Fruit fly (Drosophila melanogaster): ENCODE measurements around the gene Daxx.

The Daxx gene

dm6 chr2L:6473076-6474037 lies 7.4 kb upstream of the Daxx start, which contains the start of gene mmy (continued):
- TF ChIP-seq trem (tag; optimal IDR thresholded peaks at IDR 0.05), result peak; percentile 38
- TF ChIP-seq CG9215 (GFP tag; IDR thresholded peaks at IDR 0.05), result 0 out of 2 replicates have a peak, but pooled peaks have one; percentile 5
- TF ChIP-seq CG11560 (tag; IDR thresholded peaks at IDR 0.05), result no peak
- TF ChIP-seq slp2 (GFP tag; optimal IDR thresholded peaks at IDR 0.05), result no peak
- TF ChIP-seq lola (GFP tag; optimal IDR thresholded peaks at IDR 0.05), result peak in 1 of 3 experiments; percentile 37
- TF ChIP-seq z (GFP tag; IDR thresholded peaks at IDR 0.05), result peak; percentile 75
- TF ChIP-seq Mes4 (GFP tag; optimal IDR thresholded peaks at IDR 0.05), result peak; percentile 53
- no peak for TF ChIP-seq CG11456 (GFP tag; IDR thresholded peaks at IDR 0.05)
- peak; percentile 69 for TF ChIP-seq HmgD (GFP tag; optimal IDR thresholded peaks at IDR 0.05)
- no peak; the same call in 1 of the 2 replicates for TF ChIP-seq E2f1 (GFP tag; IDR thresholded peaks at IDR 0.05)
- TF ChIP-seq Atf3 (GFP tag; optimal IDR thresholded peaks at IDR 0.05), result no peak
- peak; percentile 53 for TF ChIP-seq CG33213 (GFP tag; optimal IDR thresholded peaks at IDR 0.05)
- TF ChIP-seq Lpt (GFP tag; optimal IDR thresholded peaks at IDR 0.05), result no peak
- TF ChIP-seq oc (tag; optimal IDR thresholded peaks at IDR 0.05), result peak; percentile 7
- peak; percentile 56 for TF ChIP-seq Hand (GFP tag; optimal IDR thresholded peaks at IDR 0.05)
- TF ChIP-seq CG18011 (GFP tag; optimal IDR thresholded peaks at IDR 0.05), result no peak
- TF ChIP-seq CG16779 (GFP tag; IDR thresholded peaks at IDR 0.05), result no peak
- TF ChIP-seq bbx (GFP tag; IDR thresholded peaks at IDR 0.05; ENCODE audit: partially characterized antibody), result no peak; the same call in 1 of the 2 replicates
- TF ChIP-seq CG31441 (GFP tag; IDR thresholded peaks at IDR 0.05), result peak; percentile 66
- TF ChIP-seq CG17802 (tag; optimal IDR thresholded peaks at IDR 0.05), result no peak
- TF ChIP-seq CG10274 (GFP tag; optimal IDR thresholded peaks at IDR 0.05), result no peak
- TF ChIP-seq rib (GFP tag; IDR thresholded peaks at IDR 0.05), result peak; percentile 39; the same call in 1 of the 2 replicates
- TF ChIP-seq CG10979 (tag; optimal IDR thresholded peaks at IDR 0.05), result peak; percentile 61
- TF ChIP-seq fd64A (GFP tag; optimal IDR thresholded peaks at IDR 0.05), result peak; percentile 51
- no peak for TF ChIP-seq TFAM (GFP tag; optimal IDR thresholded peaks at IDR 0.05)
- 0 out of 2 replicates have a peak, but pooled peaks have one; percentile 27 for TF ChIP-seq nerfin-2 (GFP tag; IDR thresholded peaks at IDR 0.05; ENCODE audit: partially characterized antibody)
- TF ChIP-seq pzg (GFP tag; optimal IDR thresholded peaks at IDR 0.05), result peak; percentile 78
- no peak for TF ChIP-seq CG10147 (GFP tag; optimal IDR thresholded peaks at IDR 0.05)
- TF ChIP-seq mirr (GFP tag; optimal IDR thresholded peaks at IDR 0.05), result peak; percentile 93
- TF ChIP-seq CG12659 (GFP tag; optimal IDR thresholded peaks at IDR 0.05), result peak; percentile 65
- TF ChIP-seq hbn (GFP tag; IDR thresholded peaks at IDR 0.05; ENCODE audit: partially characterized antibody), result 0 out of 2 replicates have a peak, but pooled peaks have one; percentile 19
- no peak; the same call in 1 of the 2 replicates for TF ChIP-seq CG2129 (GFP tag; IDR thresholded peaks at IDR 0.05; ENCODE audit: partially characterized antibody)
- no peak for TF ChIP-seq Trl (optimal IDR thresholded peaks at IDR 0.05)
- TF ChIP-seq Trl (GFP tag; optimal IDR thresholded peaks at IDR 0.05), result peak; percentile 13
- no peak for TF ChIP-seq pan (optimal IDR thresholded peaks at IDR 0.05)
- TF ChIP-seq pan (GFP tag; optimal IDR thresholded peaks at IDR 0.05 in 1 of 2, IDR thresholded peaks at IDR 0.05 in 1 of 2), result peak in 1 of 2 experiments; percentile 30

dm6 chr2L:6474298-6474697 lies 6.4 kb upstream of the Daxx start:
- TF ChIP-seq CG11696 (GFP tag; IDR thresholded peaks at IDR 0.05), result peak; percentile 87
- TF ChIP-seq prd (optimal IDR thresholded peaks at IDR 0.05), result no peak
- 0 out of 3 replicates have a peak, but pooled peaks have one; percentile 8 for TF ChIP-seq prd (GFP tag; IDR thresholded peaks at IDR 0.05)
- TF ChIP-seq sens (GFP tag), result peak; percentile 83
- TF ChIP-seq vnd (GFP tag; IDR thresholded peaks at IDR 0.05; ENCODE audit: partially characterized antibody), result no peak
- TF ChIP-seq Med (GFP tag), result peak; percentile 35

Data from whole organism, embryonic.